Fruit fly (Drosophila melanogaster) S2 (cell line): Measurements from ENCODE around the gene CG12523.

ENCODE experiments used
- CG8478 ChIP-seq: fragments of >200 bp; optimal IDR thresholded peaks from 2 replicates; lab custom pipeline; 2018
- CTCF ChIP-seq, 2 experiments: fragments of >200 bp; optimal IDR thresholded peaks; 2 replicates each; lab custom pipeline; 2018

Gene CG12523

dm6 chr3L:10801140-10801646 is at the start of gene CG12523:
Gene CG12523 (plus strand): TSS chr3L:10801190.
- TF ChIP-seq CTCF (optimal IDR thresholded peaks at IDR 0.05; lab: Kevin White, UChicago) (no peak), CG8478 (lab: Kevin White, UChicago) (no peak)

- no peak for TF ChIP-seq CTCF (optimal IDR thresholded peaks at IDR 0.05; lab: Kevin White, UChicago)
- no peak for TF ChIP-seq CG8478 (lab: Kevin White, UChicago)
These were observed 49.7 kb upstream of the CG12523 start for dm6 chr3L:10751283-10751682.

dm6 chr3L:10752588-10753057 is 48.4 kb upstream of the CG12523 start:
- TF ChIP-seq CTCF (optimal IDR thresholded peaks at IDR 0.05; lab: Kevin White, UChicago) (no peak), CG8478 (lab: Kevin White, UChicago) (no peak)

- TF ChIP-seq CG8478 (lab: Kevin White, UChicago) (no peak), CTCF (optimal IDR thresholded peaks at IDR 0.05; lab: Kevin White, UChicago) (no peak)
These were observed 44.9 kb upstream of the CG12523 start for dm6 chr3L:10756082-10756481.

- TF ChIP-seq CG8478 (lab: Kevin White, UChicago) (no peak), CTCF (optimal IDR thresholded peaks at IDR 0.05; lab: Kevin White, UChicago) (no peak)
These were observed 44.1 kb upstream of the CG12523 start for dm6 chr3L:10756919-10757318.

dm6 chr3L:10757605-10758004 is 43.4 kb upstream of the CG12523 start:
- no peak for TF ChIP-seq CTCF (optimal IDR thresholded peaks at IDR 0.05; lab: Kevin White, UChicago)
- no peak for TF ChIP-seq CG8478 (lab: Kevin White, UChicago)

dm6 chr3L:10759793-10760651 is 41.0 kb upstream of the CG12523 start:
- TF ChIP-seq CTCF (optimal IDR thresholded peaks at IDR 0.05; lab: Kevin White, UChicago) (no peak), CG8478 (lab: Kevin White, UChicago) (no peak)

dm6 chr3L:10760764-10761163 is 40.2 kb upstream of the CG12523 start:
- TF ChIP-seq CTCF (optimal IDR thresholded peaks at IDR 0.05; lab: Kevin White, UChicago), result no peak
- no peak for TF ChIP-seq CG8478 (lab: Kevin White, UChicago)

dm6 chr3L:10766480-10767145 is 34.4 kb upstream of the CG12523 start:
- no peak for TF ChIP-seq CG8478 (lab: Kevin White, UChicago)
- TF ChIP-seq CTCF (optimal IDR thresholded peaks at IDR 0.05; lab: Kevin White, UChicago), result no peak

dm6 chr3L:10767181-10768095 is 33.6 kb upstream of the CG12523 start:
- no peak for TF ChIP-seq CG8478 (lab: Kevin White, UChicago)
- no peak for TF ChIP-seq CTCF (optimal IDR thresholded peaks at IDR 0.05; lab: Kevin White, UChicago)

dm6 chr3L:10769218-10770018 is 31.6 kb upstream of the CG12523 start:
- TF ChIP-seq CTCF (optimal IDR thresholded peaks at IDR 0.05; lab: Kevin White, UChicago), result no peak
- TF ChIP-seq CG8478 (lab: Kevin White, UChicago), result no peak

- TF ChIP-seq CTCF (optimal IDR thresholded peaks at IDR 0.05; lab: Kevin White, UChicago), result no peak
- TF ChIP-seq CG8478 (lab: Kevin White, UChicago), result no peak
These were observed 29.3 kb upstream of the CG12523 start, which contains the start of gene CG43245 for dm6 chr3L:10771616-10772203. Gene CG43245 (plus strand): TSS chr3L:10771925.
